Worm (Caenorhabditis elegans) whole organism, young adult: ENCODE measurements around the gene tpk-1.

Source experiments
- B0336.3 ChIP-seq: fragments of 200-800 bp; sonication (Bioruptor generic); IDR thresholded peaks from 2 replicates; pipeline ENCODE4 v1.3.6; 2022; ENCODE audit warnings: missing genetic modification characterization, missing compliant biosample characterization
- C06A6.2 ChIP-seq: fragments of 200-800 bp; sonication (Bioruptor generic); conservative IDR thresholded peaks from 2 replicates; pipeline ENCODE4 v1.3.6; 2022; ENCODE audit warnings: missing genetic modification characterization, missing compliant biosample characterization
- D2030.7 ChIP-seq: fragments of 200-800 bp; sonication (Bioruptor generic); IDR thresholded peaks from 2 replicates; pipeline ENCODE4 v1.3.6; 2022; ENCODE audit warnings: missing genetic modification reagents, missing genetic modification characterization, missing compliant biosample characterization
- F57A8.1 ChIP-seq: fragments of 200-800 bp; sonication (Bioruptor generic); optimal IDR thresholded peaks from 2 replicates; lab custom pipeline; 2018; ENCODE audit warnings: mild to moderate bottlenecking, missing genetic modification characterization, moderate library complexity, missing compliant biosample characterization
- K11D2.4 ChIP-seq: fragments of 200-800 bp; sonication (Bioruptor generic); IDR thresholded peaks from 2 replicates; pipeline ENCODE4 v1.3.6; 2022; ENCODE audit warnings: missing genetic modification reagents, missing genetic modification characterization, missing compliant biosample characterization
- K12H6.12 ChIP-seq: fragments of 200-800 bp; sonication (Bioruptor generic); optimal IDR thresholded peaks from 2 replicates; lab custom pipeline; 2018; ENCODE audit warnings: mild to moderate bottlenecking, missing genetic modification characterization, missing compliant biosample characterization
- Y95B8A.8 ChIP-seq: fragments of 200-800 bp; sonication (Bioruptor generic); IDR thresholded peaks from 2 replicates; pipeline ENCODE4 v1.3.6; 2022; ENCODE audit warnings: missing genetic modification reagents, missing genetic modification characterization, missing compliant biosample characterization
- ZK185.1 ChIP-seq: sonication (generic microtip); optimal IDR thresholded peaks from 2 replicates; lab custom pipeline; 2016; ENCODE audit warnings: mild to moderate bottlenecking, missing genetic modification characterization, missing compliant biosample characterization; ENCODE audit not compliant: poor library complexity, severe bottlenecking
- akir-1 ChIP-seq: fragments of 200-800 bp; sonication (Bioruptor generic); optimal IDR thresholded peaks from 2 replicates; lab custom pipeline; 2018; ENCODE audit warnings: mild to moderate bottlenecking, missing genetic modification characterization, moderate library complexity, missing compliant biosample characterization
- ama-1 ChIP-seq, 3 experiments: fragments of 150-350 bp in 1 of 3; sonication (generic microtip) in 2 of 3; optimal IDR thresholded peaks; 2 replicates each; lab custom pipeline; 2014 to 2018; ENCODE audit warnings: missing biosample characterization in 2 of 3, missing genetic modification characterization in 2 of 3, missing genetic modification reagents in 2 of 3
- aptf-2 ChIP-seq: fragments of 200-800 bp; sonication (Bioruptor generic); conservative IDR thresholded peaks from 2 replicates; pipeline ENCODE4 v1.3.6; 2022; ENCODE audit warnings: missing genetic modification reagents, missing genetic modification characterization, missing compliant biosample characterization
- aptf-3 ChIP-seq: fragments of 200-800 bp; sonication (Bioruptor generic); IDR thresholded peaks from 2 replicates; pipeline ENCODE4 v1.3.6; 2022; ENCODE audit warnings: missing genetic modification characterization, missing compliant biosample characterization
- attf-6 ChIP-seq: fragments of 200-800 bp; sonication (Bioruptor generic); IDR thresholded peaks from 2 replicates; pipeline ENCODE4 v1.3.6; 2022; ENCODE audit warnings: missing genetic modification reagents, missing genetic modification characterization, missing compliant biosample characterization
- bed-1 ChIP-seq: fragments of 200-800 bp; sonication (Bioruptor generic); IDR thresholded peaks from 2 replicates; pipeline ENCODE4 v1.3.6; 2022; ENCODE audit warnings: missing genetic modification reagents, missing genetic modification characterization, missing compliant biosample characterization
- cebp-1 ChIP-seq, 2 experiments: fragments of 200-800 bp in 1 of 2; sonication (Bioruptor generic) in 1 of 2; sonication (generic microtip) in 1 of 2; IDR thresholded peaks in 1 of 2; optimal IDR thresholded peaks in 1 of 2; 2 replicates each; pipeline versions ENCODE4 v1.3.6 to Lab custom; 2017 to 2022; ENCODE audit warnings: missing compliant biosample characterization in 2 of 2, missing genetic modification characterization in 2 of 2, mild to moderate bottlenecking in 1 of 2, missing genetic modification reagents in 1 of 2, moderate library complexity in 1 of 2
- ceh-27 ChIP-seq: fragments of 200-800 bp; sonication (Bioruptor generic); optimal IDR thresholded peaks from 2 replicates; lab custom pipeline; 2018; ENCODE audit warnings: mild to moderate bottlenecking, missing genetic modification characterization, moderate library complexity, missing compliant biosample characterization
- ceh-40 ChIP-seq: fragments of 200-800 bp; sonication (Bioruptor generic); IDR thresholded peaks from 2 replicates; pipeline ENCODE4 v1.3.6; 2022; ENCODE audit warnings: missing genetic modification characterization, missing compliant biosample characterization
- ceh-91 ChIP-seq: fragments of 200-800 bp; sonication (Bioruptor generic); IDR thresholded peaks from 2 replicates; pipeline ENCODE4 v1.3.6; 2022; ENCODE audit warnings: missing genetic modification reagents, missing genetic modification characterization, missing compliant biosample characterization
- chd-7 ChIP-seq: sonication (generic microtip); optimal IDR thresholded peaks from 2 replicates; lab custom pipeline; 2016; ENCODE audit warnings: mild to moderate bottlenecking, missing genetic modification characterization, moderate library complexity, missing compliant biosample characterization
- die-1 ChIP-seq: sonication (generic microtip); optimal IDR thresholded peaks from 2 replicates; lab custom pipeline; 2016; ENCODE audit warnings: missing genotype, mild to moderate bottlenecking, missing genetic modification characterization, missing compliant biosample characterization
- dox-1 ChIP-seq: fragments of 200-800 bp; sonication (Bioruptor generic); IDR thresholded peaks from 2 replicates; pipeline ENCODE4 v1.3.6; 2022; ENCODE audit warnings: missing genetic modification reagents, missing genetic modification characterization, missing compliant biosample characterization
- dpff-1 ChIP-seq: sonication (generic microtip); optimal IDR thresholded peaks from 2 replicates; lab custom pipeline; 2017; ENCODE audit warnings: mild to moderate bottlenecking, missing genetic modification characterization, missing compliant biosample characterization
- egrh-3 ChIP-seq: fragments of 200-800 bp; sonication (Bioruptor generic); IDR thresholded peaks from 2 replicates; pipeline ENCODE4 v1.3.6; 2022; ENCODE audit warnings: missing genetic modification reagents, missing genetic modification characterization, missing compliant biosample characterization
- ekl-4 ChIP-seq: fragments of 200-800 bp; sonication (Bioruptor generic); IDR thresholded peaks from 2 replicates; pipeline ENCODE4 v1.3.6; 2022; ENCODE audit warnings: missing genetic modification reagents, missing genetic modification characterization, missing compliant biosample characterization
- hmg-1.2 ChIP-seq: fragments of 200-800 bp; sonication (Bioruptor generic); IDR thresholded peaks from 2 replicates; pipeline ENCODE4 v1.3.6; 2022; ENCODE audit warnings: missing genetic modification reagents, missing genetic modification characterization, missing compliant biosample characterization
- hrde-1 ChIP-seq: sonication (generic microtip); optimal IDR thresholded peaks from 2 replicates; lab custom pipeline; 2016; ENCODE audit warnings: missing genetic modification characterization, mild to moderate bottlenecking, missing compliant biosample characterization, moderate library complexity, missing genotype, missing genetic modification reagents, borderline replicate concordance
- let-526 ChIP-seq: fragments of 200-800 bp; sonication (Bioruptor generic); IDR thresholded peaks from 2 replicates; pipeline ENCODE4 v1.3.6; 2022; ENCODE audit warnings: missing genetic modification reagents, missing genetic modification characterization, missing compliant biosample characterization
- let-607 ChIP-seq, 2 experiments: fragments of 200-800 bp in 1 of 2; sonication (Bioruptor generic) in 1 of 2; sonication (generic microtip) in 1 of 2; optimal IDR thresholded peaks; 2 replicates each; lab custom pipeline; 2016 to 2018; ENCODE audit warnings: mild to moderate bottlenecking in 2 of 2, missing compliant biosample characterization in 2 of 2, missing genetic modification characterization in 2 of 2, moderate library complexity in 2 of 2, missing genotype in 1 of 2
- lin-35 ChIP-seq, 3 experiments: fragments of 150-350 bp in 2 of 3; sonication (generic microtip) in 1 of 3; optimal IDR thresholded peaks; 2 replicates each; lab custom pipeline; 2014 to 2018; ENCODE audit warnings: missing biosample characterization in 3 of 3, missing genetic modification characterization in 3 of 3, missing genetic modification reagents in 3 of 3
- lin-40 ChIP-seq: sonication (generic microtip); optimal IDR thresholded peaks from 2 replicates; lab custom pipeline; 2016; ENCODE audit warnings: missing genetic modification characterization, mild to moderate bottlenecking, missing compliant biosample characterization, missing genotype, missing genetic modification reagents
- lin-54 ChIP-seq: fragments of 200-800 bp; sonication (Bioruptor generic); optimal IDR thresholded peaks from 2 replicates; lab custom pipeline; 2018; ENCODE audit warnings: mild to moderate bottlenecking, missing genetic modification characterization, missing compliant biosample characterization
- lir-1 ChIP-seq: fragments of 200-800 bp; sonication (Bioruptor generic); conservative IDR thresholded peaks from 2 replicates; pipeline ENCODE4 v1.3.6; 2022; ENCODE audit warnings: missing genetic modification reagents, missing genetic modification characterization, missing compliant biosample characterization
- madf-10 ChIP-seq: sonication (generic microtip); optimal IDR thresholded peaks from 2 replicates; lab custom pipeline; 2016; ENCODE audit warnings: mild to moderate bottlenecking, missing genetic modification characterization, missing compliant biosample characterization
- mcd-1 ChIP-seq: fragments of 200-800 bp; sonication (Bioruptor generic); IDR thresholded peaks from 2 replicates; pipeline ENCODE4 v1.3.6; 2022; ENCODE audit warnings: missing genetic modification reagents, missing genetic modification characterization, missing compliant biosample characterization
- nfyb-1 ChIP-seq: fragments of 200-800 bp; sonication (Bioruptor generic); IDR thresholded peaks from 2 replicates; pipeline ENCODE4 v1.3.6; 2022; ENCODE audit warnings: missing genetic modification reagents, missing genetic modification characterization, missing compliant biosample characterization
- pbrm-1 ChIP-seq: fragments of 200-800 bp; sonication (Bioruptor generic); IDR thresholded peaks from 2 replicates; pipeline ENCODE4 v1.3.6; 2022; ENCODE audit warnings: missing genetic modification reagents, missing genetic modification characterization, missing compliant biosample characterization
- pha-4 ChIP-seq: fragments of 150-350 bp; sonication (generic microtip); optimal IDR thresholded peaks from 2 replicates; lab custom pipeline; 2014; ENCODE audit warnings: missing biosample characterization, missing genetic modification reagents, missing genetic modification characterization
- sdz-38 ChIP-seq: sonication (generic microtip); optimal IDR thresholded peaks from 2 replicates; lab custom pipeline; 2016; ENCODE audit warnings: missing genotype, missing genetic modification characterization, missing compliant biosample characterization
- somi-1 ChIP-seq: fragments of 200-800 bp; sonication (Bioruptor generic); optimal IDR thresholded peaks from 2 replicates; lab custom pipeline; 2018; ENCODE audit warnings: mild to moderate bottlenecking, missing genetic modification characterization, missing compliant biosample characterization
- tbp1 ChIP-seq: fragments of 200-800 bp; sonication (Bioruptor generic); optimal IDR thresholded peaks from 2 replicates; lab custom pipeline; 2018; ENCODE audit warnings: mild to moderate bottlenecking, missing genetic modification characterization, missing compliant biosample characterization
- unc-130 ChIP-seq: sonication (generic microtip); optimal IDR thresholded peaks from 2 replicates; lab custom pipeline; 2016; ENCODE audit warnings: missing genetic modification reagents, missing genetic modification characterization, missing compliant biosample characterization
- zfh-2 ChIP-seq: fragments of 200-800 bp; sonication (Bioruptor generic); conservative IDR thresholded peaks from 2 replicates; pipeline ENCODE4 v1.3.6; 2022; ENCODE audit warnings: missing genetic modification reagents, missing genetic modification characterization, missing compliant biosample characterization
- ztf-18 ChIP-seq: sonication (generic microtip); optimal IDR thresholded peaks from 2 replicates; lab custom pipeline; 2016; ENCODE audit warnings: missing genotype, mild to moderate bottlenecking, missing genetic modification characterization, missing compliant biosample characterization
- ztf-22 ChIP-seq: fragments of 200-800 bp; sonication (Bioruptor generic); optimal IDR thresholded peaks from 2 replicates; lab custom pipeline; 2018; ENCODE audit warnings: mild to moderate bottlenecking, missing genetic modification characterization, moderate library complexity, missing compliant biosample characterization
- ztf-26 ChIP-seq: sonication (generic microtip); optimal IDR thresholded peaks from 2 replicates; lab custom pipeline; 2017; ENCODE audit warnings: missing genetic modification characterization, missing compliant biosample characterization
- ztf-6 ChIP-seq: fragments of 200-800 bp; sonication (Bioruptor generic); IDR thresholded peaks from 2 replicates; pipeline ENCODE4 v1.3.6; 2022; ENCODE audit warnings: missing genetic modification reagents, missing genetic modification characterization, missing compliant biosample characterization

tpk-1 gene

ce11 chrIII:8873990-8874668 is 37.8 kb upstream of the tpk-1 start:
- peak; percentile 68 for TF ChIP-seq lin-40
- TF ChIP-seq lin-54 (GFP tag; lab: Kevin White, UChicago), result peak; percentile 34
- no peak for TF ChIP-seq akir-1 (GFP tag; lab: Kevin White, UChicago)
- peak; percentile 59; the same call in 1 of the 2 replicates for TF ChIP-seq ekl-4 (GFP tag; lab: Robert Waterston, UW)
- 0 out of 2 replicates have a peak, but pooled peaks have one; percentile 23 for TF ChIP-seq K11D2.4 (GFP tag; lab: Robert Waterston, UW)
- no peak for TF ChIP-seq ztf-26 (tag; lab: Kevin White, UChicago)
- TF ChIP-seq bed-1, result no peak
- peak; percentile 32 for TF ChIP-seq madf-10 (tag; lab: Kevin White, UChicago)
- no peak for TF ChIP-seq dpff-1 (tag; lab: Kevin White, UChicago)
- TF ChIP-seq Y95B8A.8 (GFP tag; lab: Robert Waterston, UW), result no peak
- TF ChIP-seq ceh-40 (GFP tag; lab: Robert Waterston, UW), result no peak
- TF ChIP-seq attf-6 (GFP tag; lab: Robert Waterston, UW), result no peak
- TF ChIP-seq ZK185.1 (tag; lab: Kevin White, UChicago), result peak; percentile 68
- TF ChIP-seq mcd-1 (GFP tag; lab: Robert Waterston, UW), result peak; percentile 52
- no peak for TF ChIP-seq cebp-1 (GFP tag; IDR thresholded peaks at IDR 0.05; lab: Robert Waterston, UW)
- peak; percentile 71 for TF ChIP-seq cebp-1 (tag; optimal IDR thresholded peaks at IDR 0.05; lab: Kevin White, UChicago)
- TF ChIP-seq hrde-1 (tag; lab: Kevin White, UChicago), result no peak
- TF ChIP-seq pbrm-1, result 0 out of 2 replicates have a peak, but pooled peaks have one; percentile 33
- TF ChIP-seq sdz-38 (tag; lab: Kevin White, UChicago), result no peak
- TF ChIP-seq somi-1 (GFP tag; lab: Kevin White, UChicago), result peak; percentile 52
- TF ChIP-seq ceh-27, result peak; percentile 81
- no peak for TF ChIP-seq let-526 (GFP tag; lab: Robert Waterston, UW)
- TF ChIP-seq nfyb-1, result no peak
- TF ChIP-seq F57A8.1 (GFP tag; lab: Kevin White, UChicago), result no peak
- TF ChIP-seq C06A6.2 (GFP tag; lab: Robert Waterston, UW), result 0 out of 2 replicates have a peak, but pooled peaks have one; percentile 30
- no peak for TF ChIP-seq let-607 (tag; optimal IDR thresholded peaks at IDR 0.05; lab: Kevin White, UChicago)
- peak; percentile 83 for TF ChIP-seq K12H6.12
- no peak for TF ChIP-seq unc-130 (GFP tag; lab: Kevin White, UChicago)
- peak; percentile 94 for TF ChIP-seq lir-1 (GFP tag; lab: Robert Waterston, UW)
- no peak for TF ChIP-seq aptf-3 (GFP tag; lab: Robert Waterston, UW)
- peak; percentile 94 for TF ChIP-seq zfh-2 (GFP tag; lab: Robert Waterston, UW)
- peak; percentile 61; the same call in 1 of the 2 replicates for TF ChIP-seq dox-1 (GFP tag; lab: Robert Waterston, UW)
- TF ChIP-seq chd-7 (tag; lab: Kevin White, UChicago), result peak; percentile 76
- TF ChIP-seq D2030.7, result no peak
- peak; percentile 73 for TF ChIP-seq ama-1 (optimal IDR thresholded peaks at IDR 0.05; lab: Kevin White, UChicago)
- no peak for TF ChIP-seq ama-1 (GFP tag; optimal IDR thresholded peaks at IDR 0.05; lab: Kevin White, UChicago)
- no peak for TF ChIP-seq ztf-22
- peak; percentile 8 for TF ChIP-seq tbp1
- TF ChIP-seq hmg-1.2 (GFP tag; lab: Robert Waterston, UW), result peak; percentile 91
- peak; percentile 45 for TF ChIP-seq ztf-18 (tag; lab: Kevin White, UChicago)
- TF ChIP-seq ceh-91, result no peak
- TF ChIP-seq die-1 (tag; lab: Kevin White, UChicago), result peak; percentile 15
- no peak for TF ChIP-seq ztf-6 (GFP tag; lab: Robert Waterston, UW)
- peak in 1 of 3 experiments; percentile 56 for TF ChIP-seq lin-35 (GFP tag; optimal IDR thresholded peaks at IDR 0.05; lab: Kevin White, UChicago)
- TF ChIP-seq B0336.3 (GFP tag; lab: Robert Waterston, UW), result 0 out of 2 replicates have a peak, but pooled peaks have one; percentile 39
- TF ChIP-seq pha-4, result no peak
- 0 out of 2 replicates have a peak, but pooled peaks have one; percentile 37 for TF ChIP-seq aptf-2
- peak; percentile 68 for TF ChIP-seq egrh-3
